Worm (Caenorhabditis elegans): Measurements from ENCODE around the gene ceh-86.

ceh-86 gene

ce11 chrII:2393821-2394220, 38.1 kb downstream of the ceh-86 start, which contains the start of gene F16G10.11:
TSS of gene F16G10.11 (minus strand) at chrII:2393921.
- TF ChIP-seq unc-62 (GFP tag; optimal IDR thresholded peaks at IDR 0.05), result no peak

- TF ChIP-seq unc-62 (GFP tag; optimal IDR thresholded peaks at IDR 0.05), result no peak
Measured at ce11 chrII:2390884-2391283, 41.0 kb downstream of the ceh-86 start, which contains the start of gene F16G10.10. TSS of gene F16G10.10 (minus strand) at chrII:2390984.

DNA sequence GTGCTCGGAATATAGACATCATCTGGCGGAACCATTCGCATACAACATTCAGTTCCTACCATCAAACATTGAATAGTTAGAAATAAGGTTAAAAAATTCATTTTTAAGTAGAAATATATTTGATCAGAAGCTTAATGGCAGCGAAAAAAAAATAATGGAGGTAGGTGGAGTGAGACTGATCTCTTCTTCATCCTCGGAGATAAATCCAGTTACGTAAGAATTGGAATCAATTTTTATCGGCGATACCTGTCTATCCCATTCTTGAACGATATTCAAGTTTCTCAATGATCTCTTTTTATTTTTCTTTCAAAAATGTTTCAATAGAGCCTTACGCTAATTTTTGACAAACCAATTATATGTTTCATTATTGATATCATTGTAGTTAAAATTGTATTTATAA, 46.4 kb downstream of the ceh-86 start, which contains the start of gene F16G10.9:
Gene F16G10.9 (minus strand): TSS at position 101 of the 400 bp plus-strand sequence.
- no peak for TF ChIP-seq unc-62 (GFP tag; optimal IDR thresholded peaks at IDR 0.05)

- no peak for TF ChIP-seq unc-62 (GFP tag; optimal IDR thresholded peaks at IDR 0.05)
Measured at ce11 chrII:2383334-2383733, 48.5 kb downstream of the ceh-86 start, which contains the start of gene F16G10.8. TSS of gene F16G10.8 (minus strand) at chrII:2383434.

DNA sequence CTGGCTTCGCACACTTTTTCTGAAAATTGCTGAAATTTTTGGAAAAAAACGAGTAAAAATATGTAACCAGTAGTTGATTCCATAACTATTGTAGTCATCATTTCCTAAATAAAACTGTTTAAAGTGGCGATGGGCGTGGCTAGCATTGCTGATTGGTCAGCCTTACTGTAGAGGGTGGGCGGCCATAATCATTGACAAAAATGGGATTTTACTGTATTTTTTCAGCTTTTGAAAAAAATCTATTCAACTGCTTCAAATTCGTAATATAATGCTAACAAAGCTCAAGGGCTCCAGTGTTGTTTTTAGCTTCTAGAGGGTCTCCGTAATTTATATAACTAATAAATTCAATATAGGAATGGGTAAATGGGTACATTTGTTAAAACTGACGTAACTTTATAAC, 51.7 kb downstream of the ceh-86 start, which contains the start of gene F16G10.7:
Gene F16G10.7 (minus strand): TSS at position 101 of the 400 bp plus-strand sequence.
- no peak for TF ChIP-seq unc-62 (GFP tag; optimal IDR thresholded peaks at IDR 0.05)

DNA sequence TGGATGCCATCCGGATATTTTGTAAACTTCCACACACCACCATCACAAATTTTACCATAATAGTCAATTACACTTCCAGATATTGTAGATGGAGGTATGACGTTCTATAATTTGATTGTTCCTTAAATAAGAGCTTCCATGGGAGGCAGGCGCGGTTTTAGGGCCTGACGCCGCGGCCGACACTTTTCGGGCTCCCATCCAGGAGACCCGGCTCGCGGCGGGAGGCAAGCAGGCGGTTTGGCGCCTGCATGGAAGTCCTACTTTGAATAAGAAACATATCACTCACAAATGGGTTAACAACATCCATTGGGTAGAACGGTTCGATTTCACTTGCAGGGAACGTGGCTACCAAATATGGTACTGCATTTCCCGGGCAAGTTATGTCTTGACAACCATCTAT, 52.2 kb downstream of the ceh-86 start:
- no peak for TF ChIP-seq unc-62 (GFP tag; optimal IDR thresholded peaks at IDR 0.05)

DNA sequence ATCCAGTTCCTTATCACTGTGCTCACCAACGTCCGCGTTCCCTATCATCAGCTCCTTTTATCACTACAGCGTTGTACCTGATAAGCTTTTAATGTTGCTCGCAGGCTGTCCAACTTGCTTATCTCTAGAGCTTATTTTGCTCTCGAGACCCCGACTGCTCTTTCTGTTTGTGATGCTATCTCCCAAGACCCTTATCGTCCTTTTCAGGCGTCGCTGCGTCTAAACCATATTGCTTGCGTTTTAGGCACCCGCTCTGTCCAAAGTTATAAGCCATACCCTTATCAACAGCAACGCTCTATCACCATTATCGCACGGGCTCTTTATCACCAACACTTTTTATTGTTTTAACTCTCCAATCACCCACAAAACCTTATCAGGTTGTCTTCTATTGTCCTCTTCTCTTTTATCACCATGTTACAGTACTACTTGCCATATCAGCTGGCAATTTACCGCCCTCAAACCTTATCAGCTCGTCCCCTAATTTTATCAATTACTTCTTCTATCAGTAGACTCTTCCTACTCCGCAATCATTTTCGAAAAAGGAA, 53.3 kb downstream of the ceh-86 start:
- TF ChIP-seq unc-62 (GFP tag; optimal IDR thresholded peaks at IDR 0.05), result no peak

DNA sequence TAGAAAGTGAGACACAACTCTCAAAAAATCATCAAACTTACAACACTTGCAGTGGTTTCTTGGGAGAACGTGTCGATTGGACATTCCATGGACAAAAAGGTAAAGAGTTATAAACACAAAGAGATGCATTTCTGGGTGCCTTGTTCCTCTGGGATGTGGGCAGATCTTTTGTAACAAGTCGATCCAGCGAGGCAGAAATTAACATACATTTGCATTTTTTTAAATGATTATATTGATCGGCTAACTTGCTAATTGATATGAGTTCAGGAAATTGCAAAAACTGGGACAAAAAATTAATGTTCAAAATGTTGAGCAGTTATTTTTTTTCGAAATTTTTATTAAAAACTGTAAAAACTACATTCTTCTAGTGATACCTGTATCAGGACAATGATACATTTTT, 54.1 kb downstream of the ceh-86 start, which contains the start of gene F16G10.6:
Gene F16G10.6 (minus strand): TSS at position 101 of the 400 bp plus-strand sequence.
- no peak for TF ChIP-seq unc-62 (GFP tag; optimal IDR thresholded peaks at IDR 0.05)
